Fruit fly (Drosophila melanogaster): Measurements from ENCODE around the gene CG14551.

CG14551 gene

dm6 chr3R:26072477-26072876 lies 9.7 kb upstream of the CG14551 start (continued):
- TF ChIP-seq stc (GFP tag; IDR thresholded peaks at IDR 0.05) = peak; percentile 49; the same call in 1 of the 2 replicates
- TF ChIP-seq fd64A (GFP tag; optimal IDR thresholded peaks at IDR 0.05) = no peak
- peak; percentile 18 for TF ChIP-seq CG8388 (GFP tag; optimal IDR thresholded peaks at IDR 0.05)
- TF ChIP-seq dmrt99B (tag; optimal IDR thresholded peaks at IDR 0.05) = peak; percentile 40
- no peak for TF ChIP-seq Dll (GFP tag; IDR thresholded peaks at IDR 0.05; ENCODE audit: partially characterized antibody)
- TF ChIP-seq CG1024 (GFP tag; IDR thresholded peaks at IDR 0.05) = no peak
- TF ChIP-seq dmrt11E (tag; optimal IDR thresholded peaks at IDR 0.05) = peak; percentile 51
- no peak for TF ChIP-seq shn (GFP tag; optimal IDR thresholded peaks at IDR 0.05)
- peak; percentile 48; the same call in 1 of the 3 replicates for TF ChIP-seq row (GFP tag; IDR thresholded peaks at IDR 0.05)
- TF ChIP-seq CG9876 (GFP tag; optimal IDR thresholded peaks at IDR 0.05) = no peak
- TF ChIP-seq Optix (GFP tag; IDR thresholded peaks at IDR 0.05) = 0 out of 3 replicates have a peak, but pooled peaks have one; percentile 36
- no peak for TF ChIP-seq Scr (GFP tag; IDR thresholded peaks at IDR 0.05; ENCODE audit: partially characterized antibody)
- peak; percentile 31 for TF ChIP-seq CG4707 (GFP tag; optimal IDR thresholded peaks at IDR 0.05)
- peak; percentile 79 for TF ChIP-seq ci (GFP tag; IDR thresholded peaks at IDR 0.05)
- TF ChIP-seq CG6175 (GFP tag; IDR thresholded peaks at IDR 0.05) = no peak
- TF ChIP-seq fd96Cb (tag; optimal IDR thresholded peaks at IDR 0.05) = peak; percentile 28
- peak; percentile 10 for TF ChIP-seq Hsf (GFP tag; optimal IDR thresholded peaks at IDR 0.05)
- peak; percentile 85 for TF ChIP-seq sens (GFP tag)
- no peak for TF ChIP-seq CG33557 (GFP tag; optimal IDR thresholded peaks at IDR 0.05)
- TF ChIP-seq peb (GFP tag; IDR thresholded peaks at IDR 0.05) = peak; percentile 35; the same call in 1 of the 2 replicates
- TF ChIP-seq Oli (tag; optimal IDR thresholded peaks at IDR 0.05) = peak; percentile 41
- no peak for TF ChIP-seq Camta (GFP tag; optimal IDR thresholded peaks at IDR 0.05)
- TF ChIP-seq CG18262 (tag; optimal IDR thresholded peaks at IDR 0.05) = peak; percentile 38
- peak in 1 of 2 experiments; percentile 6 for TF ChIP-seq dpn (GFP tag; optimal IDR thresholded peaks at IDR 0.05)
- TF ChIP-seq prd (optimal IDR thresholded peaks at IDR 0.05) = no peak
- peak; percentile 63; the same call in 2 of the 3 replicates for TF ChIP-seq prd (GFP tag; IDR thresholded peaks at IDR 0.05)
- TF ChIP-seq CG15601 (tag; optimal IDR thresholded peaks at IDR 0.05) = no peak
- TF ChIP-seq nmo (GFP tag; optimal IDR thresholded peaks at IDR 0.05) = peak; percentile 32
- no peak for TF ChIP-seq p53 (GFP tag; optimal IDR thresholded peaks at IDR 0.05)
- TF ChIP-seq zfh1 (GFP tag; IDR thresholded peaks at IDR 0.05) = peak; percentile 75
- peak; percentile 10 for TF ChIP-seq gsb-n (tag; optimal IDR thresholded peaks at IDR 0.05)
- peak; percentile 5 for TF ChIP-seq CG3407 (GFP tag; optimal IDR thresholded peaks at IDR 0.05)
- peak; percentile 1 for TF ChIP-seq CG13424 (tag; optimal IDR thresholded peaks at IDR 0.05)
- peak; percentile 69 for TF ChIP-seq CG17328 (GFP tag; IDR thresholded peaks at IDR 0.05)
- peak; percentile 49; the same call in 2 of the 3 replicates for TF ChIP-seq tgo (GFP tag; IDR thresholded peaks at IDR 0.05)
- 0 out of 3 replicates have a peak, but pooled peaks have one; percentile 47 for TF ChIP-seq CG34422 (GFP tag; IDR thresholded peaks at IDR 0.05)
- peak; percentile 41 for TF ChIP-seq Blimp-1 (GFP tag; optimal IDR thresholded peaks at IDR 0.05)
- TF ChIP-seq Max (GFP tag; optimal IDR thresholded peaks at IDR 0.05) = no peak
- TF ChIP-seq CG10979 (tag; optimal IDR thresholded peaks at IDR 0.05) = peak; percentile 54
- peak; percentile 36; the same call in 1 of the 2 replicates for TF ChIP-seq Ptx1 (GFP tag; IDR thresholded peaks at IDR 0.05)
- TF ChIP-seq corto (GFP tag; optimal IDR thresholded peaks at IDR 0.05) = peak; percentile 10
- no peak for TF ChIP-seq dm (GFP tag; optimal IDR thresholded peaks at IDR 0.05)
- no peak for TF ChIP-seq Antp (GFP tag; optimal IDR thresholded peaks at IDR 0.05)
- TF ChIP-seq CG17829 (tag; optimal IDR thresholded peaks at IDR 0.05) = peak; percentile 20
- no peak for TF ChIP-seq Bgb (GFP tag; IDR thresholded peaks at IDR 0.05; ENCODE audit: partially characterized antibody)
- peak; percentile 36 to 38 for TF ChIP-seq chif (GFP tag; optimal IDR thresholded peaks at IDR 0.05)
- peak; percentile 34; the same call in 1 of the 2 replicates for TF ChIP-seq ap (GFP tag; IDR thresholded peaks at IDR 0.05)
- TF ChIP-seq CG6254 (GFP tag; optimal IDR thresholded peaks at IDR 0.05) = peak; percentile 44
- TF ChIP-seq lmd (GFP tag; IDR thresholded peaks at IDR 0.05) = peak; percentile 44; the same call in 1 of the 2 replicates
- TF ChIP-seq vnd (GFP tag; IDR thresholded peaks at IDR 0.05; ENCODE audit: partially characterized antibody) = no peak

Data from whole organism, embryonic.